Worm (Caenorhabditis elegans): ENCODE results near the gene srh-68.

- no peak for TF ChIP-seq nhr-76 (tag; optimal IDR thresholded peaks at IDR 0.05)
- no peak for TF ChIP-seq unc-39 (tag; optimal IDR thresholded peaks at IDR 0.05)
- no peak for TF ChIP-seq elt-1 (tag; optimal IDR thresholded peaks at IDR 0.05; ENCODE audit: borderline replicate concordance, insufficient read depth)
- TF ChIP-seq pha-4 (tag; optimal IDR thresholded peaks at IDR 0.05): no peak
- TF ChIP-seq M03D4.4 (tag; optimal IDR thresholded peaks at IDR 0.05): no peak
- TF ChIP-seq drap-1 (GFP tag; optimal IDR thresholded peaks at IDR 0.05): no peak
- TF ChIP-seq ztf-11 (tag; optimal IDR thresholded peaks at IDR 0.05): no peak
- TF ChIP-seq lin-32 (GFP tag; optimal IDR thresholded peaks at IDR 0.05): no peak
Measured at ce11 chrII:12525526-12525925, 18.4 kb downstream of the srh-68 start, which contains the start of gene srx-118.

All from whole organism, mixed stage, embryonic.